Fruit fly (Drosophila melanogaster): ENCODE measurements around the gene bocks.
A peak's percentile ranks its signal among the peaks of the same experiment; 100 is the strongest.

bocks gene

DNA sequence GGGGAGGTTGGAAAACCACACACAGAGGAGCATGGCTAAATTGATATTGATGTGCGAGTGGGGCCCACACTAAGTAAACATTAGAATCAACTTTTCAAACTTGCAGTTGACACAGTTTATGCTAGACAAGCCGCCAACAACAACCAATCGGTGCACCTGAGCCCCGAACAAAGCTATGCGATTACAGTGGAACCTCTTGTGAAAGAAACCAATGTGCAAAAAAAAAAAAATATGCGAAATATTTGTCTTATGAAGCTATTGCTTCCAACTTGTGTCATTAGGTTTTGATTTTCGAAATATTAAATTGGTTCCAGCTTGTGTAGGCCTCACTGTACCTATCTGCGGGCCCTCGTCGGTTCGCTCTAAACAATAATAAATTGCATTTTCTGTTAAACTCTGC lies 27.5 kb upstream of the bocks start:
- TF ChIP-seq CG11294 (GFP tag; IDR thresholded peaks at IDR 0.05) (peak; percentile 90), CG34406 (GFP tag; optimal IDR thresholded peaks at IDR 0.05) (peak; percentile 41), CG4318 (GFP tag; optimal IDR thresholded peaks at IDR 0.05) (no peak), ss (GFP tag; optimal IDR thresholded peaks at IDR 0.05) (no peak), acj6 (GFP tag; optimal IDR thresholded peaks at IDR 0.05) (peak; percentile 62), Ets96B (tag; optimal IDR thresholded peaks at IDR 0.05) (peak; percentile 25), dac (GFP tag; optimal IDR thresholded peaks at IDR 0.05) (peak; percentile 67), Sox102F (GFP tag; optimal IDR thresholded peaks at IDR 0.05) (peak; percentile 9), achi (GFP tag; optimal IDR thresholded peaks at IDR 0.05) (peak; percentile 55), salr (GFP tag; optimal IDR thresholded peaks at IDR 0.05) (peak in 1 of 2 experiments; percentile 49), CG6163 (GFP tag; IDR thresholded peaks at IDR 0.05) (peak; percentile 93), fd85E (GFP tag; optimal IDR thresholded peaks at IDR 0.05) (no peak), fkh (GFP tag; optimal IDR thresholded peaks at IDR 0.05) (peak; percentile 9), svp (GFP tag) (peak; percentile 54), CG7368 (GFP tag; optimal IDR thresholded peaks at IDR 0.05) (peak; percentile 43), Eip75B (GFP tag; optimal IDR thresholded peaks at IDR 0.05) (peak; percentile 38), CG6854 (GFP tag; optimal IDR thresholded peaks at IDR 0.05) (no peak), eg (GFP tag; IDR thresholded peaks at IDR 0.05) (peak; percentile 96), Hr38 (GFP tag; optimal IDR thresholded peaks at IDR 0.05) (no peak), CG11902 (GFP tag; optimal IDR thresholded peaks at IDR 0.05) (peak; percentile 62), CG8119 (GFP tag; IDR thresholded peaks at IDR 0.05) (peak; percentile 87), spab (GFP tag; optimal IDR thresholded peaks at IDR 0.05) (peak; percentile 21), dsx (GFP tag; optimal IDR thresholded peaks at IDR 0.05; ENCODE audit: poor library complexity, severe bottlenecking) (peak; percentile 29), pdm3 (GFP tag; optimal IDR thresholded peaks at IDR 0.05) (peak; percentile 66), Sox15 (GFP tag; optimal IDR thresholded peaks at IDR 0.05) (peak; percentile 13), Hr39 (GFP tag; optimal IDR thresholded peaks at IDR 0.05) (peak; percentile 53), CG6276 (GFP tag; optimal IDR thresholded peaks at IDR 0.05) (peak; percentile 80), CG8632 (GFP tag; optimal IDR thresholded peaks at IDR 0.05) (peak; percentile 34), Blimp-1 (GFP tag; optimal IDR thresholded peaks at IDR 0.05) (no peak), Eip78C (GFP tag) (peak; percentile 94), CG1621 (tag; optimal IDR thresholded peaks at IDR 0.05) (no peak), topi (GFP tag; optimal IDR thresholded peaks at IDR 0.05) (peak; percentile 46), CG6792 (GFP tag; optimal IDR thresholded peaks at IDR 0.05) (peak; percentile 41), CG10669 (GFP tag; optimal IDR thresholded peaks at IDR 0.05) (peak; percentile 50), CG15336 (GFP tag; IDR thresholded peaks at IDR 0.05) (peak; percentile 90), net (GFP tag; optimal IDR thresholded peaks at IDR 0.05) (peak; percentile 72), Met (GFP tag; optimal IDR thresholded peaks at IDR 0.05) (peak; percentile 37), Hr4 (GFP tag; optimal IDR thresholded peaks at IDR 0.05) (peak; percentile 78), esn (GFP tag; optimal IDR thresholded peaks at IDR 0.05) (peak; percentile 46), CG6808 (GFP tag; optimal IDR thresholded peaks at IDR 0.05) (peak; percentile 53), CG10631 (GFP tag; optimal IDR thresholded peaks at IDR 0.05) (peak; percentile 61), lz (GFP tag; optimal IDR thresholded peaks at IDR 0.05) (peak; percentile 45), Smox (GFP tag; optimal IDR thresholded peaks at IDR 0.05) (no peak), fd59A (GFP tag; optimal IDR thresholded peaks at IDR 0.05) (peak; percentile 18), CG31627 (GFP tag; optimal IDR thresholded peaks at IDR 0.05) (peak; percentile 56), CG8319 (GFP tag; optimal IDR thresholded peaks at IDR 0.05) (peak; percentile 34), vri (GFP tag; optimal IDR thresholded peaks at IDR 0.05) (no peak), CG3032 (tag; optimal IDR thresholded peaks at IDR 0.05) (peak; percentile 35), CG11762 (GFP tag; optimal IDR thresholded peaks at IDR 0.05; ENCODE audit: insufficient read depth) (peak; percentile 67), CG16779 (tag; optimal IDR thresholded peaks at IDR 0.05) (peak; percentile 34), Ets21C (GFP tag; optimal IDR thresholded peaks at IDR 0.05) (no peak), Gug (GFP tag; IDR thresholded peaks at IDR 0.05) (peak; percentile 89)

Data from whole organism, prepupa.